Worm (Caenorhabditis elegans): Measurements from ENCODE around the gene ctbp-1.

ctbp-1 gene

DNA sequence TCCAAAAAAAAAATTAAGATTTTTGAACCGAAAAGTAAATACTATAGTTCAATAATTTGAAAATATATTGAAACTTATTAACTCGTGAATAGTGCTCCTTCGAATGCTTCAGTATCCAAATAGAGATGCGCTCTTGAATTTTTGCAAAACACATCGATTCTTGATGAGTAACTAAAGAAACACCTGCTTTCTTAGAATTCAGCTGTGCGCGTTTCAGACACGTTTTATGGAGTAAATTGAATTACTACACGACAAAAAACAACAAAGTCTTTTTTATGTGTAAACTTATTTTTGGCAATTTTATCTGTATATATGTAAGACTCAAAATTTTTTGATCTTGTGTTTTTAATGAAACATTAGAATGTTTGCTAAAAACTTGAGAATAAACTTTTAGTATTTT, 26.0 kb upstream of the ctbp-1 start:
- TF ChIP-seq zim-3 (tag; optimal IDR thresholded peaks at IDR 0.05) = no peak
- TF ChIP-seq F10E7.11 (tag; optimal IDR thresholded peaks at IDR 0.05) = no peak

DNA sequence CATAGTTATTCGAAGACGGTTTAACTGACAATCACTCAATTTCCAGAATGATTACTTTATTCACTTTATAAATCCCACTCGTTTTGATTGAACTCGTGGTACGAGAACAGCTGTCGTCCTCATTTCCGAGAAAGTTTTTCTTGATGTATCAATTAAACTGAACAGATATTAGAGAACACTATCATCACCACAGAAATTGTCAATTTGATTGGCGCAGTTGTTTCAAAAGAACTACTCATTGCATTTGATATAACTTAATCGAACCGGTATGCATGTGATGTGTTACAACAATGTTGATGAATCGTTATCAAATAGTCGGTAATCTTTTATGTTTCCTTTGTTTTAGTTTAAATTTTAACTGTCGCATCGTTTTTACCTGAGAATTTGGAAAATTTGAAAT, 25.5 kb upstream of the ctbp-1 start:
- no peak for TF ChIP-seq lin-40 (tag; optimal IDR thresholded peaks at IDR 0.05)
- no peak for TF ChIP-seq efl-1 (GFP tag; optimal IDR thresholded peaks at IDR 0.05)
- no peak for TF ChIP-seq rpc-1 (optimal IDR thresholded peaks at IDR 0.05)
- no peak for TF ChIP-seq rpc-1 (tag; optimal IDR thresholded peaks at IDR 0.05)
- no peak for TF ChIP-seq hsf-1 (GFP tag; IDR thresholded peaks at IDR 0.05)
- no peak for TF ChIP-seq lir-1 (GFP tag; conservative IDR thresholded peaks at IDR 0.05)
- TF ChIP-seq ekl-4 (GFP tag; IDR thresholded peaks at IDR 0.05) = no peak
- TF ChIP-seq mcd-1 (GFP tag; IDR thresholded peaks at IDR 0.05) = no peak
- no peak for TF ChIP-seq nhr-27 (tag; optimal IDR thresholded peaks at IDR 0.05)
- no peak for TF ChIP-seq hrde-1 (tag; optimal IDR thresholded peaks at IDR 0.05; ENCODE audit: borderline replicate concordance)
- TF ChIP-seq die-1 (tag; optimal IDR thresholded peaks at IDR 0.05) = no peak
- TF ChIP-seq him-1 (tag; optimal IDR thresholded peaks at IDR 0.05) = no peak
- no peak for TF ChIP-seq F23B12.7 (tag; optimal IDR thresholded peaks at IDR 0.05; ENCODE audit: insufficient read depth)
- no peak for TF ChIP-seq tbx-9 (tag; optimal IDR thresholded peaks at IDR 0.05; ENCODE audit: borderline replicate concordance)
- TF ChIP-seq mxl-1 (tag; optimal IDR thresholded peaks at IDR 0.05) = no peak
- no peak for TF ChIP-seq cebp-2 (GFP tag; IDR thresholded peaks at IDR 0.05)
- no peak for TF ChIP-seq madf-8 (GFP tag; conservative IDR thresholded peaks at IDR 0.05)
- TF ChIP-seq attf-3 (GFP tag; conservative IDR thresholded peaks at IDR 0.05) = no peak
- TF ChIP-seq tlf-1 (GFP tag; optimal IDR thresholded peaks at IDR 0.05) = no peak
- TF ChIP-seq madf-3 (GFP tag; IDR thresholded peaks at IDR 0.05) = no peak

DNA sequence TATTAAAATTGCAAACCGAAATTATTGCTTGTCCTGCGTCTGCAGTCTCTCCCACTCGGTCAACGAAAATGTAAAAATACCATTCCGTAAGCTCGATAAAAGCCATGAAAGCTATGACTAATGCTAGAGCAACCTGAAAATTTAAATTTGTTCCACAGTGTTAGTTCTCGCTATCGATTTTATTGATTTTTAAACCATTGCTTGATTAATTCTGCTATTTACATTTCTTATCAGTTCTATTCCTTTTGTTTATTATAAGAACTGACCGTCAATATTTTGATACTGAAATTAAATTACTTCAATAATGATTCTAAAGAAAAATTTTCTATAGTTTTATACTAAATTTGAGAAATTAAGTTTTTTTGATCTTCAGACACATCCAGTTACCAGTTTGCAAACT, 23.4 kb upstream of the ctbp-1 start:
- TF ChIP-seq lin-35 (GFP tag; optimal IDR thresholded peaks at IDR 0.05) (no peak), rec-8 (tag; optimal IDR thresholded peaks at IDR 0.05) (no peak), mcd-1 (GFP tag; IDR thresholded peaks at IDR 0.05) (no peak), F52B5.7 (tag; optimal IDR thresholded peaks at IDR 0.05) (no peak), egl-18 (GFP tag; IDR thresholded peaks at IDR 0.05) (no peak), hrde-1 (tag; optimal IDR thresholded peaks at IDR 0.05; ENCODE audit: borderline replicate concordance) (no peak), lin-54 (GFP tag; optimal IDR thresholded peaks at IDR 0.05) (no peak), dpl-1 (GFP tag; optimal IDR thresholded peaks at IDR 0.05) (no peak), ztf-18 (tag; optimal IDR thresholded peaks at IDR 0.05) (no peak), madf-6 (GFP tag; IDR thresholded peaks at IDR 0.05) (no peak), efl-1 (GFP tag; optimal IDR thresholded peaks at IDR 0.05) (no peak), F33H1.4 (GFP tag; IDR thresholded peaks at IDR 0.05) (no peak), unc-62 (GFP tag; optimal IDR thresholded peaks at IDR 0.05) (no peak), F57A8.1 (GFP tag; optimal IDR thresholded peaks at IDR 0.05) (no peak), lsy-27 (tag; optimal IDR thresholded peaks at IDR 0.05; ENCODE audit: borderline replicate concordance, insufficient read depth) (no peak), nhr-80 (tag; optimal IDR thresholded peaks at IDR 0.05) (no peak), ztf-28 (GFP tag; IDR thresholded peaks at IDR 0.05) (no peak), C17E4.6 (GFP tag; IDR thresholded peaks at IDR 0.05) (no peak)

Measured in whole organism, young adult.